Worm (Caenorhabditis elegans) whole organism, L4 larva: ENCODE measurements around the gene D2024.1.
"Not testable (repeated sequence)": the region's sequence is repeated elsewhere in the genome, so short reads cannot be mapped to it uniquely, and the experiment has no call there.

ENCODE experiments used
- aha-1 ChIP-seq: fragments of 150-350 bp; peaks from one replicate; lab custom pipeline; 2014; ENCODE audit warnings: missing biosample characterization, missing genetic modification characterization
- ceh-32 ChIP-seq: sonication (generic microtip); optimal IDR thresholded peaks from 2 replicates; lab custom pipeline; 2016; ENCODE audit warnings: mild to moderate bottlenecking, missing genetic modification characterization, missing compliant biosample characterization; ENCODE audit not compliant: poor library complexity
- ceh-62 ChIP-seq: sonication (generic microtip); optimal IDR thresholded peaks from 2 replicates; lab custom pipeline; 2017; ENCODE audit warnings: missing biosample characterization, missing genetic modification characterization
- dmd-6 ChIP-seq: fragments of 200-800 bp; sonication (Bioruptor generic); IDR thresholded peaks from 2 replicates; pipeline ENCODE4 v1.3.6; 2022; ENCODE audit warnings: missing genetic modification reagents, missing genetic modification characterization, missing compliant biosample characterization
- dmd-8 ChIP-seq: fragments of 200-800 bp; sonication (Bioruptor generic); IDR thresholded peaks from 2 replicates; pipeline ENCODE4 v1.3.6; 2022; ENCODE audit warnings: missing genetic modification characterization, missing compliant biosample characterization
- lin-39 ChIP-seq: fragments of 150-350 bp; optimal IDR thresholded peaks from 2 replicates; lab custom pipeline; 2014; ENCODE audit warnings: missing biosample characterization, missing genetic modification reagents, missing genetic modification characterization
- mdl-1 ChIP-seq, 2 experiments: fragments of 150-350 bp in 1 of 2; sonication (generic microtip) in 1 of 2; optimal IDR thresholded peaks; 2 replicates each; lab custom pipeline; 2014 to 2017; ENCODE audit warnings: missing biosample characterization in 2 of 2, missing genetic modification characterization in 2 of 2
- nhr-6 ChIP-seq: fragments of 150-350 bp; optimal IDR thresholded peaks from 2 replicates; lab custom pipeline; 2014; ENCODE audit warnings: missing biosample characterization, missing genetic modification characterization
- nhr-77 ChIP-seq: fragments of 150-350 bp; optimal IDR thresholded peaks from 2 replicates; lab custom pipeline; 2014; ENCODE audit warnings: missing biosample characterization, missing genetic modification characterization
- unc-130 ChIP-seq: sonication (generic microtip); optimal IDR thresholded peaks from 2 replicates; lab custom pipeline; 2016; ENCODE audit warnings: missing genetic modification reagents, missing genetic modification characterization, missing compliant biosample characterization
- ztf-11 ChIP-seq: fragments of 150-350 bp; optimal IDR thresholded peaks from 2 replicates; lab custom pipeline; 2014; ENCODE audit warnings: missing biosample characterization, missing genetic modification characterization
- ztf-7 ChIP-seq: fragments of 150-350 bp; optimal IDR thresholded peaks from 2 replicates; lab custom pipeline; 2014; ENCODE audit warnings: missing biosample characterization, missing genetic modification characterization

DNA sequence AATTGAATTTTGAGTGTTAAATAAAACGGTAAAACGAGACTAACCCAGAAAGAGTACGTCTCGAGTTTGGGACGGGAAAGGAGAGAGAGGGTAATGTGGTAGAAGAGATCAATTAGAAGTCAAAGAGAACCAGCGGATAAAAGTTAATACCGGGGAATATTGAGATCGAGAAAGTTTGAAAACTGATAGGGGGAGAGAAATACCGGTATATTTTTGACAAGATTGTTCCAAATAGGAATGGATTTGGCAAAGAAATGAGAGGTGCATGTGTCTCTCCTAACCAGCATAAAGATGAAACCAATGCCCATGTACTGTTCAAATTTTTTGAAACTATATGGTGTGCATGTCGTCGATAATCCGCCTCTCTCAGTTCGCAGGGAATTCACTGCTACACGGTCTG, 7.3 kb downstream of the D2024.1 start, which contains the start of gene C06E4.5:
- TF ChIP-seq ztf-7 (tag; lab: Kevin White, UChicago); lin-39; ceh-32 (tag; lab: Kevin White, UChicago); mdl-1 (tag; optimal IDR thresholded peaks at IDR 0.05; lab: Kevin White, UChicago); nhr-77; dmd-6; ceh-62; ztf-11 (tag; lab: Kevin White, UChicago); aha-1 (tag; lab: Kevin White, UChicago); nhr-6 (tag; lab: Kevin White, UChicago); unc-130 (GFP tag; lab: Kevin White, UChicago); dmd-8 (GFP tag; lab: Robert Waterston, UW): not testable (repeated sequence)
